Worm (Caenorhabditis elegans): ENCODE measurements around the gene srb-3.

DNA sequence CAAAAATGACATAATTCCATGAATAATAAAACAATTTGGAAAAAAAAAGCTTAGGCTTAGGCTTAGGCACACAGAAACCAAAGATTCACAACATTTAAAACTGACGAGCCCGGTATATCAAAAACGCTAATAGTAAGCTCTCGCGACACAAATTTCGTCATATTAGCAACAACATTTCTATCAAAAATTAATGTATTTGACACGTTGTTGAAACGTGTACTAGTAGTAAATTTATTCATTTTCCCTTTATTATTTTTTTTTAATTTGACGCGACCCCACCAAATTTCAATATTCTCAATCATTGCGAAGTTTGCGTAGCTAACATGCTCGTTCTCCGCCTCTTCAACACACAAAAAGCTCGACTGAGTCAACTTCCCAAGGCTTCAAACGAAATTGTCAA lies 45.3 kb upstream of the srb-3 start, which contains the start of gene C34F11.2:
- TF ChIP-seq F13H6.1 (tag; optimal IDR thresholded peaks at IDR 0.05) (no peak), nhr-11 (tag; optimal IDR thresholded peaks at IDR 0.05) (no peak), T23F11.4 (GFP tag; optimal IDR thresholded peaks at IDR 0.05) (no peak)

Measured in whole organism, late embryonic.